Worm (Caenorhabditis elegans): ENCODE measurements around the gene cdk-1.
A peak's percentile ranks its signal among the peaks of the same experiment; 100 is the strongest.

Gene cdk-1

ce11 chrIII:9762093-9762748 lies 14.9 kb downstream of the cdk-1 start, which contains the start of gene gcc-2:
Gene gcc-2, minus strand, starts transcription at chrIII:9762143.
- TF ChIP-seq pes-1 (GFP tag; IDR thresholded peaks at IDR 0.05) (no peak), ceh-36 (tag; optimal IDR thresholded peaks at IDR 0.05) (no peak), scrt-1 (GFP tag; IDR thresholded peaks at IDR 0.05) (no peak), tbx-11 (GFP tag; IDR thresholded peaks at IDR 0.05) (no peak), tra-4 (tag; optimal IDR thresholded peaks at IDR 0.05) (no peak), ets-7 (tag; optimal IDR thresholded peaks at IDR 0.05) (no peak), hmbx-1 (tag; optimal IDR thresholded peaks at IDR 0.05) (no peak), ceh-13 (GFP tag; optimal IDR thresholded peaks at IDR 0.05) (no peak), flt-1 (GFP tag; IDR thresholded peaks at IDR 0.05) (no peak), aly-1 (tag; optimal IDR thresholded peaks at IDR 0.05) (no peak), sea-1 (GFP tag; conservative IDR thresholded peaks at IDR 0.05) (no peak), F13C5.2 (tag; optimal IDR thresholded peaks at IDR 0.05) (no peak), hmg-4 (GFP tag; optimal IDR thresholded peaks at IDR 0.05) (no peak), B0310.2 (tag; optimal IDR thresholded peaks at IDR 0.05) (no peak)

- no peak for TF ChIP-seq flt-1 (GFP tag; IDR thresholded peaks at IDR 0.05)
- 0 out of 2 replicates have a peak, but pooled peaks have one; percentile 36 for TF ChIP-seq sea-1 (GFP tag; conservative IDR thresholded peaks at IDR 0.05)
- no peak for TF ChIP-seq ceh-36 (tag; optimal IDR thresholded peaks at IDR 0.05)
- no peak for TF ChIP-seq F13C5.2 (tag; optimal IDR thresholded peaks at IDR 0.05)
- TF ChIP-seq hnd-1 (tag; optimal IDR thresholded peaks at IDR 0.05) = no peak
Measured at ce11 chrIII:9764718-9765117, 17.4 kb downstream of the cdk-1 start.

- TF ChIP-seq ets-7 (tag; optimal IDR thresholded peaks at IDR 0.05) (no peak), hnd-1 (tag; optimal IDR thresholded peaks at IDR 0.05) (peak; percentile 26), hmbx-1 (tag; optimal IDR thresholded peaks at IDR 0.05) (peak; percentile 81), ceh-36 (tag; optimal IDR thresholded peaks at IDR 0.05) (peak; percentile 87), scrt-1 (GFP tag; IDR thresholded peaks at IDR 0.05) (peak; percentile 81), flt-1 (GFP tag; IDR thresholded peaks at IDR 0.05) (peak; percentile 89), B0310.2 (tag; optimal IDR thresholded peaks at IDR 0.05) (peak; percentile 91), tra-4 (tag; optimal IDR thresholded peaks at IDR 0.05) (peak; percentile 97), tbx-37 (GFP tag; conservative IDR thresholded peaks at IDR 0.05) (peak; percentile 80; the same call in 1 of the 2 replicates), aly-1 (tag; optimal IDR thresholded peaks at IDR 0.05) (peak; percentile 40), ceh-13 (GFP tag; optimal IDR thresholded peaks at IDR 0.05) (peak; percentile 54), sea-1 (GFP tag; conservative IDR thresholded peaks at IDR 0.05) (peak; percentile 96), ama-1 (optimal IDR thresholded peaks at IDR 0.05) (peak; percentile 98), hmg-4 (GFP tag; optimal IDR thresholded peaks at IDR 0.05) (peak; percentile 89), F13C5.2 (tag; optimal IDR thresholded peaks at IDR 0.05) (peak; percentile 96), pes-1 (GFP tag; IDR thresholded peaks at IDR 0.05) (peak; percentile 82), tbx-11 (GFP tag; IDR thresholded peaks at IDR 0.05) (peak; percentile 83)
Measured at ce11 chrIII:9765465-9765900, 18.2 kb downstream of the cdk-1 start.

ce11 chrIII:9766175-9766574 lies 18.9 kb downstream of the cdk-1 start, which contains the start of gene cbp-1:
Gene cbp-1, plus strand, starts transcription at chrIII:9766509.
- no peak for TF ChIP-seq sea-1 (GFP tag; conservative IDR thresholded peaks at IDR 0.05)
- no peak for TF ChIP-seq B0310.2 (tag; optimal IDR thresholded peaks at IDR 0.05)
- TF ChIP-seq tbx-11 (GFP tag; IDR thresholded peaks at IDR 0.05) = no peak
- TF ChIP-seq hnd-1 (tag; optimal IDR thresholded peaks at IDR 0.05) = no peak
- no peak for TF ChIP-seq ceh-13 (GFP tag; optimal IDR thresholded peaks at IDR 0.05)
- no peak for TF ChIP-seq F13C5.2 (tag; optimal IDR thresholded peaks at IDR 0.05)
- no peak for TF ChIP-seq ama-1 (optimal IDR thresholded peaks at IDR 0.05)
- no peak for TF ChIP-seq tbx-37 (GFP tag; conservative IDR thresholded peaks at IDR 0.05)
- TF ChIP-seq flt-1 (GFP tag; IDR thresholded peaks at IDR 0.05) = no peak
- no peak for TF ChIP-seq scrt-1 (GFP tag; IDR thresholded peaks at IDR 0.05)
- no peak for TF ChIP-seq hmg-4 (GFP tag; optimal IDR thresholded peaks at IDR 0.05)
- no peak for TF ChIP-seq pes-1 (GFP tag; IDR thresholded peaks at IDR 0.05)
- TF ChIP-seq aly-1 (tag; optimal IDR thresholded peaks at IDR 0.05) = no peak
- TF ChIP-seq tra-4 (tag; optimal IDR thresholded peaks at IDR 0.05) = no peak
- TF ChIP-seq ceh-36 (tag; optimal IDR thresholded peaks at IDR 0.05) = no peak
- TF ChIP-seq ets-7 (tag; optimal IDR thresholded peaks at IDR 0.05) = no peak
- no peak for TF ChIP-seq hmbx-1 (tag; optimal IDR thresholded peaks at IDR 0.05)

ce11 chrIII:9767095-9767494 lies 19.8 kb downstream of the cdk-1 start:
- TF ChIP-seq hmg-4 (GFP tag; optimal IDR thresholded peaks at IDR 0.05) (no peak), ceh-13 (GFP tag; optimal IDR thresholded peaks at IDR 0.05) (no peak), ama-1 (optimal IDR thresholded peaks at IDR 0.05) (no peak), B0310.2 (tag; optimal IDR thresholded peaks at IDR 0.05) (no peak), aly-1 (tag; optimal IDR thresholded peaks at IDR 0.05) (no peak), hnd-1 (tag; optimal IDR thresholded peaks at IDR 0.05) (no peak), pes-1 (GFP tag; IDR thresholded peaks at IDR 0.05) (no peak)

- TF ChIP-seq tbx-37 (GFP tag; conservative IDR thresholded peaks at IDR 0.05) (no peak), ets-7 (tag; optimal IDR thresholded peaks at IDR 0.05) (no peak), tra-4 (tag; optimal IDR thresholded peaks at IDR 0.05) (no peak), tbx-11 (GFP tag; IDR thresholded peaks at IDR 0.05) (no peak), flt-1 (GFP tag; IDR thresholded peaks at IDR 0.05) (no peak), hnd-1 (tag; optimal IDR thresholded peaks at IDR 0.05) (no peak), ceh-13 (GFP tag; optimal IDR thresholded peaks at IDR 0.05) (no peak), pes-1 (GFP tag; IDR thresholded peaks at IDR 0.05) (no peak), F13C5.2 (tag; optimal IDR thresholded peaks at IDR 0.05) (no peak), ama-1 (optimal IDR thresholded peaks at IDR 0.05) (no peak), hmg-4 (GFP tag; optimal IDR thresholded peaks at IDR 0.05) (no peak)
Measured at ce11 chrIII:9768023-9768422, 20.8 kb downstream of the cdk-1 start.

- TF ChIP-seq tbx-11 (GFP tag; IDR thresholded peaks at IDR 0.05) (no peak), hmg-4 (GFP tag; optimal IDR thresholded peaks at IDR 0.05) (no peak), ama-1 (optimal IDR thresholded peaks at IDR 0.05) (peak; percentile 68)
Measured at ce11 chrIII:9770590-9770989, 23.3 kb downstream of the cdk-1 start.
